Worm (Caenorhabditis elegans) whole organism, L3 larva: ENCODE measurements around the gene F58F12.3.

Experiments used
- ZK546.5 ChIP-seq: sonication (generic microtip); optimal IDR thresholded peaks from 2 replicates; lab custom pipeline; 2017; ENCODE audit warnings: missing biosample characterization, missing genetic modification characterization
- aly-2 ChIP-seq: fragments of 150-350 bp; optimal IDR thresholded peaks from 2 replicates; lab custom pipeline; 2014; ENCODE audit warnings: missing biosample characterization, missing genetic modification characterization
- ceh-16 ChIP-seq: sonication (generic microtip); optimal IDR thresholded peaks from 2 replicates; lab custom pipeline; 2017; ENCODE audit warnings: missing biosample characterization, missing genetic modification characterization
- ceh-28 ChIP-seq: fragments of 150-350 bp; optimal IDR thresholded peaks from 2 replicates; lab custom pipeline; 2014; ENCODE audit warnings: missing biosample characterization, missing genetic modification reagents, missing genetic modification characterization
- ceh-82 ChIP-seq: fragments of 150-350 bp; optimal IDR thresholded peaks from 2 replicates; lab custom pipeline; 2014; ENCODE audit warnings: missing biosample characterization, missing genetic modification characterization
- ceh-9 ChIP-seq: sonication (generic microtip); optimal IDR thresholded peaks from 2 replicates; lab custom pipeline; 2018; ENCODE audit warnings: missing biosample characterization, missing genetic modification characterization
- daf-12 ChIP-seq: fragments of 150-350 bp; optimal IDR thresholded peaks from 2 replicates; lab custom pipeline; 2014; ENCODE audit warnings: missing biosample characterization, missing genetic modification reagents, missing genetic modification characterization
- egl-5 ChIP-seq: fragments of 150-350 bp; optimal IDR thresholded peaks from 2 replicates; lab custom pipeline; 2017; ENCODE audit warnings: missing biosample characterization, missing genetic modification reagents, missing genetic modification characterization, inconsistent platforms
- elt-1 ChIP-seq: fragments of 150-350 bp; optimal IDR thresholded peaks from 2 replicates; lab custom pipeline; 2014; ENCODE audit warnings: missing biosample characterization, missing genetic modification characterization
- elt-2 ChIP-seq: sonication (generic microtip); optimal IDR thresholded peaks from 2 replicates; lab custom pipeline; 2016; ENCODE audit warnings: missing genetic modification reagents, mild to moderate bottlenecking, missing genetic modification characterization, missing compliant biosample characterization
- elt-3 ChIP-seq, 3 experiments: fragments of 150-350 bp in 1 of 3; sonication (generic microtip) in 2 of 3; optimal IDR thresholded peaks; 2 replicates in 2 of 3; 4 replicates in 1 of 3; lab custom pipeline; 2014 to 2017; ENCODE audit warnings: missing biosample characterization in 3 of 3, missing genetic modification characterization in 3 of 3
- fkh-10 ChIP-seq: sonication (generic microtip); optimal IDR thresholded peaks from 2 replicates; lab custom pipeline; 2017; ENCODE audit warnings: missing biosample characterization, missing genetic modification reagents, missing genetic modification characterization
- fkh-2 ChIP-seq: fragments of 150-350 bp; optimal IDR thresholded peaks from 2 replicates; lab custom pipeline; 2014; ENCODE audit warnings: missing biosample characterization, missing genetic modification reagents, missing genetic modification characterization
- hmg-11 ChIP-seq: sonication (generic microtip); optimal IDR thresholded peaks from 2 replicates; lab custom pipeline; 2016; ENCODE audit warnings: missing genetic modification characterization, missing compliant biosample characterization
- jun-1 ChIP-seq: fragments of 150-350 bp; optimal IDR thresholded peaks from 2 replicates; lab custom pipeline; 2014; ENCODE audit warnings: missing biosample characterization, missing genetic modification reagents, missing genetic modification characterization
- lin-15B ChIP-seq: fragments of 150-350 bp; optimal IDR thresholded peaks from 2 replicates; lab custom pipeline; 2014; ENCODE audit warnings: missing biosample characterization, missing genetic modification characterization
- lin-39 ChIP-seq: fragments of 150-350 bp; optimal IDR thresholded peaks from 2 replicates; lab custom pipeline; 2018; ENCODE audit warnings: missing biosample characterization, missing genetic modification reagents, missing genetic modification characterization
- mdl-1 ChIP-seq: fragments of 150-350 bp; optimal IDR thresholded peaks from 2 replicates; lab custom pipeline; 2014; ENCODE audit warnings: missing biosample characterization, missing genetic modification characterization
- mml-1 ChIP-seq: fragments of 150-350 bp; sonication (generic microtip); optimal IDR thresholded peaks from 3 replicates; lab custom pipeline; 2014; ENCODE audit warnings: missing biosample characterization, missing genetic modification characterization
- nfya-1 ChIP-seq: sonication (generic microtip); optimal IDR thresholded peaks from 2 replicates; lab custom pipeline; 2017; ENCODE audit warnings: missing genetic modification characterization, mild to moderate bottlenecking, missing compliant biosample characterization, antibody characterized with exemption, moderate library complexity; ENCODE audit not compliant: insufficient read depth
- nhr-23 ChIP-seq: fragments of 150-350 bp; optimal IDR thresholded peaks from 2 replicates; lab custom pipeline; 2014; ENCODE audit warnings: missing biosample characterization, missing genetic modification reagents, missing genetic modification characterization
- nhr-237 ChIP-seq: fragments of 150-350 bp; optimal IDR thresholded peaks from 2 replicates; lab custom pipeline; 2014; ENCODE audit warnings: missing biosample characterization, missing genetic modification characterization
- nhr-25 ChIP-seq: sonication (generic microtip); optimal IDR thresholded peaks from 2 replicates; lab custom pipeline; 2017; ENCODE audit warnings: missing biosample characterization, missing genetic modification characterization
- nhr-28 ChIP-seq: fragments of 150-350 bp; optimal IDR thresholded peaks from 2 replicates; lab custom pipeline; 2014; ENCODE audit warnings: missing biosample characterization, missing genetic modification characterization
- nhr-43 ChIP-seq: sonication (generic microtip); optimal IDR thresholded peaks from 2 replicates; lab custom pipeline; 2016; ENCODE audit warnings: mild to moderate bottlenecking, missing genetic modification characterization, missing compliant biosample characterization; ENCODE audit not compliant: poor library complexity, severe bottlenecking
- nhr-76 ChIP-seq: fragments of 150-350 bp; sonication (generic microtip); optimal IDR thresholded peaks from 5 replicates; lab custom pipeline; 2014; ENCODE audit warnings: missing biosample characterization, missing genetic modification characterization
- nhr-77 ChIP-seq: fragments of 150-350 bp; optimal IDR thresholded peaks from 2 replicates; lab custom pipeline; 2014; ENCODE audit warnings: missing biosample characterization, missing genetic modification characterization
- pha-4 ChIP-seq: fragments of 150-350 bp; optimal IDR thresholded peaks from 2 replicates; lab custom pipeline; 2014; ENCODE audit warnings: missing biosample characterization, missing genetic modification reagents, missing genetic modification characterization
- pqm-1 ChIP-seq: fragments of 150-350 bp; optimal IDR thresholded peaks from 2 replicates; lab custom pipeline; 2017; ENCODE audit warnings: missing biosample characterization, missing genetic modification characterization, inconsistent platforms
- snpc-4 ChIP-seq: fragments of 150-350 bp; optimal IDR thresholded peaks from 2 replicates; lab custom pipeline; 2014; ENCODE audit warnings: missing biosample characterization, missing genetic modification characterization
- unc-39 ChIP-seq: sonication (generic microtip); optimal IDR thresholded peaks from 4 replicates; lab custom pipeline; 2017; ENCODE audit warnings: missing biosample characterization, missing genetic modification characterization
- zag-1 ChIP-seq: fragments of 150-350 bp; optimal IDR thresholded peaks from 2 replicates; lab custom pipeline; 2014; ENCODE audit warnings: missing biosample characterization, missing genetic modification characterization
- ztf-11 ChIP-seq: fragments of 150-350 bp; optimal IDR thresholded peaks from 2 replicates; lab custom pipeline; 2014; ENCODE audit warnings: missing biosample characterization, missing genetic modification characterization
- ztf-4 ChIP-seq: fragments of 150-350 bp; optimal IDR thresholded peaks from 2 replicates; lab custom pipeline; 2014; ENCODE audit warnings: missing biosample characterization, missing genetic modification characterization

Gene F58F12.3

DNA sequence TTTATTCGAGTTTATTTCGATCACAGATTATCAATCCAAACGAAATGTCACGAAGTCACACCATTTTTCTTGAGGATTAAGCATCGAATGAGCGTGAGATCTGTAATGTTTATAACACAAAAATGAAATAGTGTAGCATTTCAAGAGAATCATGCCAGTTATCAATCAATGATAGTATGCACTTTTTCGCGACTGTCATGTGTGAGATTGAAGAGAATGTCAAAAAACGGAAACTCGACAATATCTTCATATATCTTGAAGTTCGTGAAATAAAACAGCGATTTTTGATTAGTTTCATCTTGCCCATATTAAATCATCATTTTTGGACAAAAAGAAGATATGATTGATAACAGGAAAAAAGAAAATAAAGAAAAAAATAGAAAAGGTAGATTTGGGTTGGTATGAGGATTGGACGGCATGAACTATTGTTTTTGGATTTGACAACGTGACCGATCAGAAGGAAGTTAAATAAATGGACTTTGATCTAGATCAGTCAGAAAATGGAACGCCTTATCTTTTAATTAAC, 12.0 kb downstream of the F58F12.3 start:
- TF ChIP-seq nhr-25: peak; percentile 2
- no peak for TF ChIP-seq unc-39
- peak; percentile 42 for TF ChIP-seq nhr-43 (tag; lab: Kevin White, UChicago)
- TF ChIP-seq snpc-4 (tag; lab: Kevin White, UChicago): no peak
- peak; percentile 44 for TF ChIP-seq nhr-23

DNA sequence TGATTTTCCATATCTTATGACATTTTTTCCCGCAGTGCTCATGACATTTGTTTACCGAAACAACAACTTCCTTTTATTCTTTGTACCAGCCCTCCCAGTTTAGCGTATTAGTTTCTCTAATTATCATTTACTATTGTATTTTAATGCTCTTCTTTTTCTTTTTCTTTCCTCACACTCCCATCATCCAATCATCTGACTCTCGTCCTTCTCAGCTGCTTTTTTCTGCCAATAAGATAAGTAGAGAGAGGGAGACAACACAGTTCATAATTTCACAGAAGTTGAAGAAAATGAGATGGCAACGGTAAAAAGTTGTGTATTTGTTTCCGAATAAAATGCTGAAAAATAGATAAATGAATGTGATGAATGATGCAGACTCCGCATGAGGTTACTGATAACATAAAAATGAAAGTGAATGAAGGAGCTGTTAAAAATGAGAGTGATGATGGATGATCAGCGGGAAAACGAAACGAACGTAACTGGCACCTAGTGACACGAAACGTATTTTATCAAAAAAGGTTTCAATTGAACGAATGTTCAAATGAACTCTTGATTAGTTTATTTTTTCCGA, 13.6 kb downstream of the F58F12.3 start:
- TF ChIP-seq elt-2 (tag; lab: Kevin White, UChicago) (peak; percentile 89), ztf-11 (tag; lab: Kevin White, UChicago) (no peak), jun-1 (tag; lab: Kevin White, UChicago) (peak; percentile 34), zag-1 (tag; lab: Kevin White, UChicago) (no peak), daf-12 (tag; lab: Kevin White, UChicago) (no peak), nhr-28 (tag; lab: Kevin White, UChicago) (no peak), ceh-16 (tag; lab: Kevin White, UChicago) (no peak), nhr-25 (no peak), nfya-1 (tag; lab: Kevin White, UChicago) (peak; percentile 31), nhr-77 (tag; lab: Kevin White, UChicago) (no peak), mdl-1 (tag; lab: Kevin White, UChicago) (no peak), hmg-11 (tag; lab: Kevin White, UChicago) (no peak), egl-5 (tag; lab: Kevin White, UChicago) (no peak), ceh-9 (tag; lab: Kevin White, UChicago) (no peak), elt-3 (tag; optimal IDR thresholded peaks at IDR 0.05; lab: Kevin White, UChicago) (no peak), pha-4 (tag; lab: Kevin White, UChicago) (peak; percentile 54), pqm-1 (tag; lab: Kevin White, UChicago) (peak; percentile 76), ZK546.5 (no peak)

DNA sequence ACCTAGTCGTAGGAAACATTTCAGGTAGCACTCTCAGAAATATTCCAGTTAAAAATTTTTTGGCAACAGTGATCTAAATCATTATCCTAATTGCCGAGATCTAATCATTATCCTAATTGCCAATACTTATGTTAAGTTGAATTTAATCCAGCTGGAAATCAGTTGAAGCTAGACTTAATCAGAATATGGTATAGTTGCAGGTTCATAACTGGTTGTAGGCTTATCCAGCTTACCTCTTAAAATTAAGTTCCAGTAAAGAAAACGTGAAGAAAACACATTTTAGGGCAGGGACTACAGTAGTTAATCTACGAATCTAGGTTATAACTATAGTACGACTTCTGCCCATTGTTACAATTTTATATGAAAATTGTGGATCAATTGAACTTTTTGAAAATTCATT, 14.4 kb downstream of the F58F12.3 start:
- TF ChIP-seq ztf-4 (no peak), lin-39 (tag; lab: Kevin White, UChicago) (no peak), ceh-16 (tag; lab: Kevin White, UChicago) (no peak), pha-4 (tag; lab: Kevin White, UChicago) (no peak), ZK546.5 (no peak), elt-1 (tag; lab: Kevin White, UChicago) (no peak), ceh-28 (tag; lab: Kevin White, UChicago) (no peak), mdl-1 (tag; lab: Kevin White, UChicago) (no peak), ceh-9 (tag; lab: Kevin White, UChicago) (no peak)

DNA sequence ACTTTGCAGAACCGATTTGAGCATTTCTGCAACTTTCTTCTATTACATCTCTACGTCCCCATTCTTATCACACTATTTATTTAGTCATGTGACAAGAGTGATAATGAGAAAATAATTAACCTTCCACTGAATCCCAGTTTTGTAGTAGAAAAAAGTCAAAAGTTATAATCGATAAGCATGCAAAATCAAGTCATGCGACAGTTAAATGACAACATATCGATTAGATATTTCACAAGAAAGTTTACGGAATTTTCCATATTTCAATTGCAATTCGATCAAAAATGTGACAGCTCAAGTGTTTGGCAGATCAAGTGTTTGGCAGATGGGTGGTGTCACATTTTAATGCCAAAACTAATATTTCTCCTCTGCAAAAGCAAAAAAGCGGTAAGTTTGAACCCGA, 16.4 kb downstream of the F58F12.3 start:
- TF ChIP-seq lin-15B (tag; lab: Kevin White, UChicago): no peak
- no peak for TF ChIP-seq ceh-82
- no peak for TF ChIP-seq nhr-237 (tag; lab: Kevin White, UChicago)
- peak; percentile 1 for TF ChIP-seq jun-1 (tag; lab: Kevin White, UChicago)
- peak; percentile 71 for TF ChIP-seq elt-2 (tag; lab: Kevin White, UChicago)
- TF ChIP-seq pha-4 (tag; lab: Kevin White, UChicago): peak; percentile 29
- TF ChIP-seq fkh-10 (GFP tag; lab: Kevin White, UChicago): no peak
- peak; percentile 35 for TF ChIP-seq pqm-1 (tag; lab: Kevin White, UChicago)
- TF ChIP-seq mml-1 (tag; lab: Kevin White, UChicago): no peak
- TF ChIP-seq ceh-28 (tag; lab: Kevin White, UChicago): peak; percentile 19

DNA sequence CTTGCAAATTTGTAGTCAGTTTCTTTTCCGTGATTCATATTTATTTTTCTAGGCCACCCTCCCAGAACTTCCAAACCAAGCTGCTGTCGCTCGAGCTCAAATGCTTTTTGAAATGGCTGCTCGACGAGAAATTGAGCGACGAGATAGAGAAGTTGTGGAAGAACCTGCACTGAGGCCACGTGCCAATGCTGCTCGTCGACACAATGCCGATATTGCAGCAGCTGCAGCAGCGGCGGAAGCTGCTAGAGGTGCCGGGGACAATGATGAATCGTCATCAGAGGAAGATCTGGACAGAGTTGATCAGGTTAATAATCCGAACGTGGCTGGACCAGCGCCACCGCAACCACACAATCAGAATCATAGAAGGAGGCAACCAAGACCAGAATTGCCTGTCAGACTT, 17.7 kb downstream of the F58F12.3 start:
- no peak for TF ChIP-seq mml-1 (tag; lab: Kevin White, UChicago)
- TF ChIP-seq unc-39: no peak
- no peak for TF ChIP-seq jun-1 (tag; lab: Kevin White, UChicago)
- no peak for TF ChIP-seq nhr-76 (tag; lab: Kevin White, UChicago)
- TF ChIP-seq ceh-82: no peak
- no peak for TF ChIP-seq ceh-28 (tag; lab: Kevin White, UChicago)
- no peak for TF ChIP-seq nhr-25
- TF ChIP-seq ceh-9 (tag; lab: Kevin White, UChicago): no peak
- TF ChIP-seq mdl-1 (tag; lab: Kevin White, UChicago): no peak
- TF ChIP-seq daf-12 (tag; lab: Kevin White, UChicago): no peak
- no peak for TF ChIP-seq aly-2
- TF ChIP-seq fkh-2 (tag; lab: Kevin White, UChicago): no peak
- no peak for TF ChIP-seq elt-3 (tag; optimal IDR thresholded peaks at IDR 0.05; lab: Kevin White, UChicago)
- no peak for TF ChIP-seq ztf-11 (tag; lab: Kevin White, UChicago)
- TF ChIP-seq egl-5 (tag; lab: Kevin White, UChicago): no peak
- no peak for TF ChIP-seq zag-1 (tag; lab: Kevin White, UChicago)
- TF ChIP-seq, all 47 proteins: peak for 0
